Fruit fly (Drosophila melanogaster): ENCODE data around the gene Xrcc2.

Gene Xrcc2

DNA sequence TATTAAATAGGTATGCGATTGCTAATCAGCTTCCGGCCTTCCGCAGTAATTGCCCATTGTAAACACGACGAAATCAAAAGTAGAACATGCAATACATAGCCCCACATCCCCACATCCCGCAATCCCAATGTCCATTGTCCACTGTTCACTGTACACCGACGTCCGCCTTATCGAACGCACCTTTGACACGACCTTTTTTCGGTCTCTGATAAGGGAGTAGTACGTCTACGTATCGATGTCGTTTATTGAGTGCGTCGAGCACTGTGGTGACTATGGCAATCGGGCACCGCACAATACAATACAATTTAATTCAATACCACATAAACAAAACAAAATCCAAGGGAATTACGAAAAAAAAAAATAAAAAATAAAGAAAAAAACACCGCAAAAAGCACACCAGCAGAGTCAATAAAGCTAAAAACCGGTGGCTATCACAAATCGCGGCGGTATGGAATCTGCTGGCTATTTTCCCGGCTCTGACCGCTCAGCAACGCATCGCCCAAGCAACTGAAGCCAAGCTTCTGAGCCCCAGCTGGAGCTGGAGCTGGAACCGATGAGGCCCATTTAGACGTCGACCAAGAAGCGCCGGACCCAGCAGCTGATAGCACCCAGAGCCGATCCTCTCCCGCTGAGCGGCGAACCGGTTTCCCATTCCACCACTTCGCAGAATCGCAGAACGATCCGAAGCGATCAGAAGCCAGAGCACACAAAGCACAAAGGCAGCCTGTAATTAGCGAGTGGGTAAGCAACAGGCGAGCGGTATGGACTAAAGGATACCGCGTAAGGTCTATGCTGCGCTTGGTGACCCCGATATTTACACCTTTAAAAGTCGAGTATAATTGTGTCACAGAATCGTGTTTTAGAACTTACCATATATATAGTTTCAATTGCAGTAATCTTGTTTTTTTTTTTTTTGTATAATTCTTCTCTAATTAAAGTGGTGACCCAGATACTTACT is 16.4 kb upstream of the Xrcc2 start, which contains the start of gene Hayan (continued):
- no peak for TF ChIP-seq CG18262 (tag; optimal IDR thresholded peaks at IDR 0.05)
- no peak for TF ChIP-seq B-H1 (GFP tag; IDR thresholded peaks at IDR 0.05)
- TF ChIP-seq Ada2b (GFP tag; IDR thresholded peaks at IDR 0.05): no peak
- no peak for TF ChIP-seq Nf-YB (GFP tag; optimal IDR thresholded peaks at IDR 0.05)
- no peak for TF ChIP-seq CG1603 (tag; optimal IDR thresholded peaks at IDR 0.05)
- no peak for TF ChIP-seq CG2116 (GFP tag; optimal IDR thresholded peaks at IDR 0.05)
- no peak for TF ChIP-seq zen2 (GFP tag; IDR thresholded peaks at IDR 0.05; ENCODE audit: partially characterized antibody)
- TF ChIP-seq ci (GFP tag; IDR thresholded peaks at IDR 0.05): no peak
- no peak for TF ChIP-seq CG33213 (GFP tag; optimal IDR thresholded peaks at IDR 0.05)
- TF ChIP-seq CG15514 (GFP tag; optimal IDR thresholded peaks at IDR 0.05): peak; percentile 85
- TF ChIP-seq Blimp-1 (GFP tag; optimal IDR thresholded peaks at IDR 0.05): no peak
- no peak for TF ChIP-seq corto (GFP tag; optimal IDR thresholded peaks at IDR 0.05)
- TF ChIP-seq Side (GFP tag; optimal IDR thresholded peaks at IDR 0.05): no peak
- no peak for TF ChIP-seq Dip3 (GFP tag; optimal IDR thresholded peaks at IDR 0.05)
- no peak for TF ChIP-seq CG7839 (tag; optimal IDR thresholded peaks at IDR 0.05)
- TF ChIP-seq her (GFP tag; optimal IDR thresholded peaks at IDR 0.05): no peak
- TF ChIP-seq Dip2 (GFP tag; IDR thresholded peaks at IDR 0.05): no peak
- no peak for TF ChIP-seq MBD-R2 (GFP tag; IDR thresholded peaks at IDR 0.05)
- no peak for TF ChIP-seq eyg (GFP tag; optimal IDR thresholded peaks at IDR 0.05)
- TF ChIP-seq HLH3B (GFP tag; IDR thresholded peaks at IDR 0.05): no peak
- no peak for TF ChIP-seq gsb-n (tag; optimal IDR thresholded peaks at IDR 0.05)
- no peak for TF ChIP-seq Lpt (GFP tag; optimal IDR thresholded peaks at IDR 0.05)
- no peak for TF ChIP-seq CG5180 (GFP tag; optimal IDR thresholded peaks at IDR 0.05)
- TF ChIP-seq NC2β (GFP tag; optimal IDR thresholded peaks at IDR 0.05): no peak
- no peak for TF ChIP-seq dati (GFP tag; IDR thresholded peaks at IDR 0.05)
- TF ChIP-seq CG9932 (GFP tag; IDR thresholded peaks at IDR 0.05): 0 out of 2 replicates have a peak, but pooled peaks have one; percentile 22
- TF ChIP-seq Hmr (GFP tag; optimal IDR thresholded peaks at IDR 0.05): no peak
- no peak for TF ChIP-seq ase (GFP tag; IDR thresholded peaks at IDR 0.05)
- TF ChIP-seq CG30020 (tag; optimal IDR thresholded peaks at IDR 0.05): no peak
- no peak for TF ChIP-seq nmo (GFP tag; optimal IDR thresholded peaks at IDR 0.05)
- no peak for TF ChIP-seq ind (GFP tag; optimal IDR thresholded peaks at IDR 0.05)
- no peak for TF ChIP-seq hkb (optimal IDR thresholded peaks at IDR 0.05)
- TF ChIP-seq hkb (GFP tag; IDR thresholded peaks at IDR 0.05): no peak
- TF ChIP-seq tna (GFP tag; IDR thresholded peaks at IDR 0.05; ENCODE audit: partially characterized antibody): no peak
- no peak for TF ChIP-seq luna (GFP tag; optimal IDR thresholded peaks at IDR 0.05)
- no peak for TF ChIP-seq CG6683 (GFP tag; optimal IDR thresholded peaks at IDR 0.05)
- TF ChIP-seq repo (GFP tag; optimal IDR thresholded peaks at IDR 0.05): no peak
- TF ChIP-seq mam (GFP tag; optimal IDR thresholded peaks at IDR 0.05): no peak
- TF ChIP-seq CG18011 (GFP tag; optimal IDR thresholded peaks at IDR 0.05): no peak
- no peak for TF ChIP-seq sens-2 (GFP tag; IDR thresholded peaks at IDR 0.05)
- TF ChIP-seq CG4617 (GFP tag; optimal IDR thresholded peaks at IDR 0.05; ENCODE audit: borderline replicate concordance): no peak
- TF ChIP-seq Kr (GFP tag; optimal IDR thresholded peaks at IDR 0.05): no peak
- TF ChIP-seq Pdp1 (GFP tag; optimal IDR thresholded peaks at IDR 0.05): peak in 1 of 2 experiments; percentile 17
- TF ChIP-seq CG3995 (GFP tag; optimal IDR thresholded peaks at IDR 0.05): no peak
- TF ChIP-seq CG31365 (tag; optimal IDR thresholded peaks at IDR 0.05): no peak
- TF ChIP-seq CrebB (tag; optimal IDR thresholded peaks at IDR 0.05): no peak
- no peak for TF ChIP-seq sc (optimal IDR thresholded peaks at IDR 0.05)
- TF ChIP-seq sc (GFP tag; optimal IDR thresholded peaks at IDR 0.05): no peak
- TF ChIP-seq CG15696 (tag; optimal IDR thresholded peaks at IDR 0.05): no peak

Measured in whole organism, embryonic.